Fruit fly (Drosophila melanogaster) whole organism, prepupa: ENCODE results near the gene His2Av.

Source experiments
- CG10631 ChIP-seq: fragments of 200-800 bp; sonication (Bioruptor generic); optimal IDR thresholded peaks from 2 replicates; lab custom pipeline; 2016; ENCODE audit warnings: missing biosample characterization, missing genetic modification characterization
- CG3032 ChIP-seq: fragments of 200-800 bp; optimal IDR thresholded peaks from 2 replicates; lab custom pipeline; 2019; ENCODE audit warnings: missing biosample characterization, mild to moderate bottlenecking, missing genetic modification characterization, moderate library complexity
- CG3919 ChIP-seq: fragments of 200-800 bp; sonication (Bioruptor generic); optimal IDR thresholded peaks from 3 replicates; lab custom pipeline; 2016; ENCODE audit warnings: missing biosample characterization, missing genetic modification characterization
- CG8319 ChIP-seq: fragments of 200-800 bp; sonication (Bioruptor generic); optimal IDR thresholded peaks from 3 replicates; lab custom pipeline; 2016; ENCODE audit warnings: missing biosample characterization, missing genetic modification characterization
- Eip78C ChIP-seq: fragments of 200-800 bp; sonication (Bioruptor generic); peaks from one replicate; lab custom pipeline; 2016; ENCODE audit warnings: missing biosample characterization, missing genetic modification characterization
- OdsH ChIP-seq: fragments of 200-800 bp; sonication (Bioruptor generic); optimal IDR thresholded peaks from 3 replicates; lab custom pipeline; 2016; ENCODE audit warnings: missing biosample characterization, missing genetic modification characterization
- Sox102F ChIP-seq: fragments of 200-800 bp; sonication (Bioruptor generic); optimal IDR thresholded peaks from 2 replicates; lab custom pipeline; 2016; ENCODE audit warnings: missing biosample characterization, mild to moderate bottlenecking, missing genetic modification characterization
- acj6 ChIP-seq: fragments of 200-800 bp; sonication (Bioruptor generic); optimal IDR thresholded peaks from 3 replicates; lab custom pipeline; 2016; ENCODE audit warnings: missing biosample characterization, missing genetic modification characterization
- dac ChIP-seq: fragments of 200-800 bp; sonication (Bioruptor generic); optimal IDR thresholded peaks from 2 replicates; lab custom pipeline; 2017; ENCODE audit warnings: missing biosample characterization, mild to moderate bottlenecking, missing genetic modification characterization
- eg ChIP-seq: fragments of 200-800 bp; sonication (Bioruptor generic); IDR thresholded peaks from 3 replicates; pipeline ENCODE4 v1.3.6; 2022; ENCODE audit warnings: missing biosample characterization, missing genetic modification characterization

DNA sequence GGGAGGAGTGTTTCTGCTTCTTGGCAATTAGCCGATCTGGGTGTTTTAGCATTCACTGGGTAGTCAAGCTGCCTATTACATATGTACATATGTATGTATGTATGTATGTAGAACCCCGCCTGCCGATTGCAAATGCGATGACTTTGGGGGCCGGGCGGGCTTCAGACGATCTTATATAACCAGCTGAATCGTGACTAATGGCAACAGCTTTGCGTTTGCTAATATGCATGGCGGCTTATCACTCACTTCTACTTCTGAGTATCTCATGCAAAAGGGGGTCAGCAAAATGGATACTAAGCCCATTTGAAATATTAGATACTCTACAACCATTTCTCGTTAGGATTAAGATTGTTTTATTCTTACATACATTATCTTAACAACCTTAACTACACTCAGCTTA lies 29.5 kb downstream of the His2Av start:
- no peak for TF ChIP-seq dac (GFP tag; lab: Kevin White, UChicago)
- no peak for TF ChIP-seq eg
- TF ChIP-seq CG3919 (GFP tag; lab: Kevin White, UChicago), result no peak
- no peak for TF ChIP-seq acj6 (GFP tag; lab: Kevin White, UChicago)
- no peak for TF ChIP-seq Sox102F (GFP tag; lab: Kevin White, UChicago)
- no peak for TF ChIP-seq CG3032
- no peak for TF ChIP-seq CG10631 (GFP tag; lab: Kevin White, UChicago)
- no peak for TF ChIP-seq OdsH (GFP tag; lab: Kevin White, UChicago)
- TF ChIP-seq CG8319 (GFP tag; lab: Kevin White, UChicago), result no peak
- no peak for TF ChIP-seq Eip78C (GFP tag; lab: Kevin White, UChicago)
